Fruit fly (Drosophila melanogaster) whole organism, embryonic: ENCODE data around the gene Best2.

Experiments used
- CG6254 ChIP-seq: fragments of 200-800 bp; sonication (Bioruptor generic); optimal IDR thresholded peaks from 3 replicates; lab custom pipeline; 2017; ENCODE audit warnings: mild to moderate bottlenecking, missing biosample characterization, missing genetic modification reagents, missing genetic modification characterization
- Ets97D ChIP-seq: fragments of 200-800 bp; sonication (Bioruptor generic); optimal IDR thresholded peaks from 3 replicates; lab custom pipeline; 2016; ENCODE audit warnings: missing biosample characterization, missing genetic modification characterization
- Sin3A ChIP-seq: fragments of >200 bp; optimal IDR thresholded peaks from 2 replicates; lab custom pipeline; 2018

DNA sequence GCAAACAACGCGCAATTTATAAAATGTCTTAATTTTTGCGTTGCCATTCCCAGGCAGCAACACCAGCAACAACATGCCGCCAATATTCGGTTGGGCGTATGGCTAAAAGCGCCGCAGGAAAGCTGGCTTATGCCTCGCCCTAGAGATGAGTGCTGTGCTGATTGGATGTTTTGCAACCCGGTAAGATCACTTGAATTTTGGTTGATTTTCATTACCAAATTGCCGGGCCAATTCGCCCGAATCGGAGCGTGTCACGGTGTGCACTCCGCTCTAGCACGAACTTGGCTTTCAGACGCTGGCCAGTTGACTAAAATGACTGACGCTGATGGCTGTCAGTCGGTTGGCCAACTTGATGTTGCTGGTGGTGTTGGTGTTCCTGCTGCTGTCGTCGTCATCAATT lies 28.9 kb upstream of the Best2 start:
- TF ChIP-seq Sin3A (lab: Kevin White, UChicago), result no peak
- no peak for TF ChIP-seq Ets97D (GFP tag; lab: Kevin White, UChicago)
- no peak for TF ChIP-seq CG6254 (GFP tag; lab: Kevin White, UChicago)
